Fruit fly (Drosophila melanogaster) whole organism, embryonic: ENCODE data around the gene CG15882.

Source experiments
- Aef1 ChIP-seq: fragments of 200-800 bp; sonication (Bioruptor generic); IDR thresholded peaks from 3 replicates; pipeline ENCODE4 v1.3.6; 2022; ENCODE audit warnings: missing biosample characterization, missing genetic modification characterization
- Asciz ChIP-seq: fragments of 200-800 bp; sonication (Bioruptor generic); optimal IDR thresholded peaks from 2 replicates; lab custom pipeline; 2017; ENCODE audit warnings: missing biosample characterization, mild to moderate bottlenecking, missing genetic modification characterization, missing genetic modification reagents
- Bgb ChIP-seq: fragments of 200-800 bp; sonication (Bioruptor generic); IDR thresholded peaks from 2 replicates; pipeline ENCODE4 v1.3.6; 2022; ENCODE audit warnings: missing biosample characterization, missing genetic modification characterization; ENCODE audit not compliant: partially characterized antibody
- CG12219 ChIP-seq: fragments of 200-800 bp; sonication (Bioruptor generic); optimal IDR thresholded peaks from 3 replicates; lab custom pipeline; 2018; ENCODE audit warnings: missing biosample characterization, mild to moderate bottlenecking, missing genetic modification characterization
- CG12391 ChIP-seq: fragments of 200-800 bp; sonication (Bioruptor generic); optimal IDR thresholded peaks from 3 replicates; lab custom pipeline; 2018; ENCODE audit warnings: missing biosample characterization, mild to moderate bottlenecking, missing genetic modification characterization, moderate library complexity
- CG12744 ChIP-seq: fragments of 200-800 bp; sonication (Bioruptor generic); optimal IDR thresholded peaks from 2 replicates; lab custom pipeline; 2016; ENCODE audit warnings: missing biosample characterization, missing genetic modification characterization
- CG13894 ChIP-seq: fragments of 200-800 bp; sonication (Bioruptor generic); optimal IDR thresholded peaks from 3 replicates; lab custom pipeline; 2018; ENCODE audit warnings: missing biosample characterization, mild to moderate bottlenecking, missing genetic modification characterization, moderate library complexity
- CG14710 ChIP-seq: fragments of 200-800 bp; sonication (Bioruptor generic); optimal IDR thresholded peaks from 3 replicates; lab custom pipeline; 2019; ENCODE audit warnings: missing biosample characterization, mild to moderate bottlenecking, missing genetic modification characterization, moderate library complexity
- CG14965 ChIP-seq: fragments of 200-800 bp; sonication (Bioruptor generic); optimal IDR thresholded peaks from 2 replicates; lab custom pipeline; 2016; ENCODE audit warnings: missing biosample characterization, missing genetic modification characterization, borderline replicate concordance
- CG15011 ChIP-seq: fragments of 200-800 bp; sonication (Bioruptor generic); optimal IDR thresholded peaks from 3 replicates; lab custom pipeline; 2018; ENCODE audit warnings: missing biosample characterization, mild to moderate bottlenecking, missing genetic modification characterization
- CG17385 ChIP-seq: fragments of 200-800 bp; sonication (Bioruptor generic); optimal IDR thresholded peaks from 3 replicates; lab custom pipeline; 2018; ENCODE audit warnings: missing biosample characterization, mild to moderate bottlenecking, missing genetic modification characterization
- CG17829 ChIP-seq: fragments of 200-800 bp; optimal IDR thresholded peaks from 2 replicates; lab custom pipeline; 2019; ENCODE audit warnings: missing biosample characterization, mild to moderate bottlenecking, missing genetic modification characterization, moderate library complexity
- CG18619 ChIP-seq: fragments of 200-800 bp; sonication (Bioruptor generic); optimal IDR thresholded peaks from 3 replicates; lab custom pipeline; 2017; ENCODE audit warnings: missing biosample characterization, mild to moderate bottlenecking, missing genetic modification characterization
- CG2116 ChIP-seq: fragments of 200-800 bp; sonication (Bioruptor generic); optimal IDR thresholded peaks from 3 replicates; lab custom pipeline; 2018; ENCODE audit warnings: missing biosample characterization, mild to moderate bottlenecking, missing genetic modification characterization
- CG2678 ChIP-seq: fragments of 200-800 bp; sonication (Bioruptor generic); optimal IDR thresholded peaks from 3 replicates; lab custom pipeline; 2019; ENCODE audit warnings: missing biosample characterization, mild to moderate bottlenecking, missing genetic modification characterization, moderate library complexity
- CG30403 ChIP-seq: fragments of 200-800 bp; sonication (Bioruptor generic); optimal IDR thresholded peaks from 3 replicates; lab custom pipeline; 2016; ENCODE audit warnings: missing biosample characterization, missing genetic modification characterization
- CG3065 ChIP-seq: fragments of 200-800 bp; sonication (Bioruptor generic); optimal IDR thresholded peaks from 2 replicates; lab custom pipeline; 2016; ENCODE audit warnings: missing biosample characterization, missing genetic modification characterization
- CG34422 ChIP-seq: fragments of 200-800 bp; sonication (Bioruptor generic); IDR thresholded peaks from 3 replicates; pipeline ENCODE4 v1.3.6; 2022; ENCODE audit warnings: missing biosample characterization, missing genetic modification characterization
- CG4360 ChIP-seq: fragments of 200-800 bp; sonication (Bioruptor generic); IDR thresholded peaks from 2 replicates; pipeline ENCODE4 v1.3.6; 2022; ENCODE audit warnings: missing biosample characterization, missing genetic modification characterization
- CG5180 ChIP-seq: fragments of 200-800 bp; sonication (Bioruptor generic); optimal IDR thresholded peaks from 3 replicates; lab custom pipeline; 2017; ENCODE audit warnings: missing biosample characterization, missing genetic modification characterization, mild to moderate bottlenecking, moderate library complexity, missing genetic modification reagents
- CG9215 ChIP-seq: fragments of 200-800 bp; sonication (Bioruptor generic); IDR thresholded peaks from 2 replicates; pipeline ENCODE4 v1.3.6; 2022; ENCODE audit warnings: missing biosample characterization, missing genetic modification characterization
- CG9609 ChIP-seq: fragments of 200-800 bp; sonication (Bioruptor generic); optimal IDR thresholded peaks from 3 replicates; lab custom pipeline; 2016; ENCODE audit warnings: missing biosample characterization, missing genetic modification characterization
- Chrac-16 ChIP-seq: fragments of 200-800 bp; sonication (Bioruptor generic); optimal IDR thresholded peaks from 3 replicates; lab custom pipeline; 2016; ENCODE audit warnings: missing biosample characterization, missing genetic modification characterization
- Hand ChIP-seq: fragments of 200-800 bp; sonication (Bioruptor generic); optimal IDR thresholded peaks from 2 replicates; lab custom pipeline; 2017; ENCODE audit warnings: mild to moderate bottlenecking, missing biosample characterization, missing genetic modification reagents, missing genetic modification characterization
- Hr3 ChIP-seq: fragments of 200-800 bp; sonication (Bioruptor generic); optimal IDR thresholded peaks from 3 replicates; lab custom pipeline; 2016; ENCODE audit warnings: missing biosample characterization, missing genetic modification characterization
- Hr51 ChIP-seq, 2 experiments: fragments of 200-800 bp; sonication (Bioruptor generic); optimal IDR thresholded peaks; 2 replicates in 1 of 2; 3 replicates in 1 of 2; lab custom pipeline; 2016 to 2018; ENCODE audit warnings: missing biosample characterization in 2 of 2, missing genetic modification characterization in 2 of 2, mild to moderate bottlenecking in 1 of 2, moderate library complexity in 1 of 2
- Jarid2 ChIP-seq: fragments of 200-800 bp; sonication (Bioruptor generic); optimal IDR thresholded peaks from 3 replicates; lab custom pipeline; 2017; ENCODE audit warnings: mild to moderate bottlenecking, missing biosample characterization, missing genetic modification reagents, missing genetic modification characterization
- Mrtf ChIP-seq: fragments of 200-800 bp; sonication (Bioruptor generic); IDR thresholded peaks from 3 replicates; pipeline ENCODE4 v1.3.6; 2022; ENCODE audit warnings: missing biosample characterization, missing genetic modification characterization
- Scr ChIP-seq: fragments of 200-800 bp; sonication (Bioruptor generic); IDR thresholded peaks from 2 replicates; pipeline ENCODE4 v1.3.6; 2022; ENCODE audit warnings: missing biosample characterization, missing genetic modification characterization; ENCODE audit not compliant: partially characterized antibody
- Sin3A ChIP-seq: fragments of >200 bp; optimal IDR thresholded peaks from 2 replicates; lab custom pipeline; 2018
- Sry-β ChIP-seq: fragments of 200-800 bp; sonication (Bioruptor generic); optimal IDR thresholded peaks from 2 replicates; lab custom pipeline; 2018; ENCODE audit warnings: missing biosample characterization, mild to moderate bottlenecking, missing genetic modification characterization, moderate library complexity
- Xbp1 ChIP-seq: fragments of 200-800 bp; sonication (Bioruptor generic); optimal IDR thresholded peaks from 3 replicates; lab custom pipeline; 2016; ENCODE audit warnings: missing biosample characterization, mild to moderate bottlenecking, missing genetic modification characterization
- az2 ChIP-seq: fragments of 200-800 bp; sonication (Bioruptor generic); optimal IDR thresholded peaks from 3 replicates; lab custom pipeline; 2016; ENCODE audit warnings: missing biosample characterization, missing genetic modification characterization
- corto ChIP-seq: fragments of 200-800 bp; sonication (Bioruptor generic); optimal IDR thresholded peaks from 2 replicates; lab custom pipeline; 2016; ENCODE audit warnings: missing biosample characterization, mild to moderate bottlenecking, missing genetic modification characterization, moderate library complexity
- croc ChIP-seq: fragments of 200-800 bp; sonication (Bioruptor generic); conservative IDR thresholded peaks from 3 replicates; pipeline ENCODE4 v1.3.6; 2022; ENCODE audit warnings: missing biosample characterization, missing genetic modification characterization
- dpn ChIP-seq, 2 experiments: fragments of 200-800 bp; sonication (Bioruptor generic); optimal IDR thresholded peaks; 3 replicates each; lab custom pipeline; 2016; ENCODE audit warnings: missing biosample characterization in 2 of 2, missing genetic modification characterization in 2 of 2
- ftz-f1 ChIP-seq: fragments of 200-800 bp; sonication (Bioruptor generic); optimal IDR thresholded peaks from 2 replicates; lab custom pipeline; 2016; ENCODE audit warnings: missing biosample characterization, missing genetic modification characterization
- gem ChIP-seq: fragments of 200-800 bp; sonication (Bioruptor generic); optimal IDR thresholded peaks from 2 replicates; lab custom pipeline; 2019; ENCODE audit warnings: missing biosample characterization, mild to moderate bottlenecking, missing genetic modification characterization, moderate library complexity
- hb ChIP-seq: fragments of 200-800 bp; sonication (Bioruptor generic); IDR thresholded peaks from 3 replicates; pipeline ENCODE4 v1.3.6; 2022; ENCODE audit warnings: missing biosample characterization, missing genetic modification characterization; ENCODE audit not compliant: partially characterized antibody
- mam ChIP-seq: fragments of 200-800 bp; sonication (Bioruptor generic); optimal IDR thresholded peaks from 3 replicates; lab custom pipeline; 2016; ENCODE audit warnings: missing biosample characterization, missing genetic modification characterization
- prd ChIP-seq, 3 experiments: fragments of >200 bp in 2 of 3; fragments of 200-800 bp in 1 of 3; sonication (Bioruptor generic) in 1 of 3; optimal IDR thresholded peaks in 2 of 3; IDR thresholded peaks in 1 of 3; 2 replicates in 2 of 3; 3 replicates in 1 of 3; pipeline versions ENCODE4 v1.3.6 to Lab custom; 2017 to 2022; ENCODE audit warnings: missing biosample characterization in 1 of 3, missing genetic modification characterization in 1 of 3
- sc ChIP-seq, 3 experiments: fragments of >200 bp in 2 of 3; fragments of 200-800 bp in 1 of 3; sonication (Bioruptor generic) in 1 of 3; optimal IDR thresholded peaks; 2 replicates in 2 of 3; 3 replicates in 1 of 3; lab custom pipeline; 2017; ENCODE audit warnings: mild to moderate bottlenecking in 1 of 3, missing biosample characterization in 1 of 3, missing genetic modification characterization in 1 of 3, missing genetic modification reagents in 1 of 3
- sens ChIP-seq: fragments of 200-800 bp; sonication (Bioruptor generic); peaks from one replicate; lab custom pipeline; 2016; ENCODE audit warnings: missing biosample characterization, missing genetic modification characterization
- slbo ChIP-seq: fragments of 200-800 bp; sonication (Bioruptor generic); IDR thresholded peaks from 2 replicates; pipeline ENCODE4 v1.3.6; 2022; ENCODE audit warnings: missing biosample characterization, missing genetic modification characterization
- vvl ChIP-seq: fragments of 200-800 bp; sonication (Bioruptor generic); IDR thresholded peaks from 2 replicates; pipeline ENCODE4 v1.3.6; 2022; ENCODE audit warnings: missing biosample characterization, missing genetic modification characterization

The CG15882 gene

DNA sequence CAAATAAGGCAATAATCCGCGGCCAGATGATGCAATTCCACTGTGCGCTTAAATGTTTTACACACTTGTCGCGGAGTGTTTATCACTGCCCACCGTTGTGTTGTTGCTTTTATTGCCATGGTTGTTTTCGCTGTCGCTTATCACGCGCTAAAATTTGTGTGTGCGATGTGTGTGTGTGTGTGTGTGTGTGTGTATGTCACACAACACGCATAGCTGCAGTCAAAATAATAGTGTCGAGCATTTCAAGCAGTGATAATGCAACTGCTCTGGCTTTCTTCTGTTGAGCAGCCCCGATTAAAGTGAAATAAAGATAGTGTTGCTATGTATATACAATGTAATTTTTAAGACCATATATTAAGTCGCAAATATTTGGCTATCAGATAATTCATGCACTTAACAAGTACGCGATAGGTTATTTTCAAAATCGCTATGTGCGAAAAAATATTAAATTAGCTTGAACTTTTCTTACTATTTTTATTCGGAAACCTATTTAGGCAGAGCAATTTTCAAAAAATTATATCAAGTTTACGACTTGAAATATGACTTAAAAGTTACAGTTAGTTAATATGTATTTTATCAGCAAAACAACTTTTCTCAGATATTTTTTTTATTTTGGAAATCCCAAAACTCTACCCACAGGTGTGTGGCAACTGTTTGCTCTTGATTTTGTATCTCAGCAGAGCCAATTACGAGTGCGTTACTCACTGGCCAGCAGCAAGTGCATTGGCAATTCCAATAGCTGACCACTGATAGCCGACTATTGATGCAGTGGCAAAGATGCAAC, 42.2 kb upstream of the CG15882 start (continued):
- TF ChIP-seq Scr (GFP tag; lab: Robert Waterston, UW) (no peak), CG34422 (no peak), Sry-β (GFP tag; lab: Kevin White, UChicago) (no peak), CG12744 (peak; percentile 26), Xbp1 (GFP tag; lab: Kevin White, UChicago) (peak; percentile 31), Hand (GFP tag; lab: Kevin White, UChicago) (no peak), Hr3 (GFP tag; lab: Kevin White, UChicago) (no peak), CG14965 (GFP tag; lab: Kevin White, UChicago) (no peak), CG3065 (GFP tag; lab: Kevin White, UChicago) (no peak), Jarid2 (no peak), CG17829 (tag; lab: Kevin White, UChicago) (no peak), Hr51 (GFP tag; optimal IDR thresholded peaks at IDR 0.05; lab: Kevin White, UChicago) (peak in 1 of 2 experiments; percentile 68), CG5180 (GFP tag; lab: Kevin White, UChicago) (peak; percentile 54), vvl (GFP tag; lab: Robert Waterston, UW) (no peak), croc (GFP tag; lab: Robert Waterston, UW) (no peak)

DNA sequence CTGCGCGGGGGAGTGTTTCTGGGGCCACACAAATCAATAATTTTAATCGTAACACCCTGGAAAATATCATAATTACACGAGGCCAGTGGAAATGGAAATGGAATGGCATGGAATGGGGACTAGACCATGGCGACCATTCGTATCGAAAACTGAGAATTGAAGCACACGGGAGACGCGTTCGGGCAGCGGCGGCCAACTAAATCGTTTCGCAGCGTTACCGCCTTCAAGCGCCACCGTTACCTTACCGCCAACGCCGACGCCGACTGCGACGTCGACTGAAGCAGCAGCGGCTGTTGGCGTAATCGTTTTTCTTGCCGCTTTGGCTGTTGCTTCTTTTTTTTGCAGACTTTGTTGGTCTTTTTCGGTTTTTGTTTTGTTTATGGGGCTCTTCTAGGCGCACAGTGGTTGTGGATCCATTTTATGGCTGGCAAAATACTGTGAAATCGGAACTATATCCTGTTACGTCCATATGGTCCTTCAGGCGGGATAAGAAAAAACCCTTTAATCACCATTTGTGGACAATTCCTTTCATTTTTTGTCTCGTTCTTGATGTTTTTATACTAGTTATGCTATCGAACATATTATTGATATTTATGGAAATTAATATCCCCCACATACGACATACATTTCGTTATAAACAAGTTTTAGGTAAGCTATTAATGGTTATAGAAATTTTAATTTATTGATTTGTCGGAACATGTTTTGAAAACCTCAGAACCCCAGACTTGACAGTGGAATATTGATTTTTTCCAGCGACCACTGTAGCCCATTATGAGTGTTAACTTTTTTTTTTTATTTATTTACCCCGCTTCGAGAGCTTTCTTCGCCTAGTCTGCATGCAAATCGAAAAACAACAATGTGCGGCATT, 41.2 kb upstream of the CG15882 start:
- TF ChIP-seq gem (tag; lab: Kevin White, UChicago) (peak; percentile 37), slbo (GFP tag; lab: Robert Waterston, UW) (peak; percentile 39), CG17385 (no peak), Aef1 (GFP tag; lab: Robert Waterston, UW) (no peak), CG30403 (GFP tag; lab: Kevin White, UChicago) (peak; percentile 2), CG9609 (GFP tag; lab: Kevin White, UChicago) (no peak), CG12219 (GFP tag; lab: Kevin White, UChicago) (no peak), CG18619 (peak; percentile 40), dpn (GFP tag; optimal IDR thresholded peaks at IDR 0.05; lab: Kevin White, UChicago) (peak in 1 of 2 experiments; percentile 11), Mrtf (GFP tag; lab: Robert Waterston, UW) (no peak), sc (optimal IDR thresholded peaks at IDR 0.05; lab: Kevin White, UChicago) (no peak), sc (GFP tag; optimal IDR thresholded peaks at IDR 0.05; lab: Kevin White, UChicago) (no peak), ftz-f1 (no peak), Bgb (GFP tag; lab: Robert Waterston, UW) (peak; percentile 13; the same call in 1 of the 2 replicates), CG12391 (tag; lab: Kevin White, UChicago) (peak; percentile 18), CG2116 (GFP tag; lab: Kevin White, UChicago) (no peak), CG13894 (tag; lab: Kevin White, UChicago) (peak; percentile 6), CG2678 (tag; lab: Kevin White, UChicago) (peak; percentile 36), corto (GFP tag; lab: Kevin White, UChicago) (no peak), az2 (GFP tag; lab: Kevin White, UChicago) (no peak), CG4360 (no peak), CG9215 (GFP tag; lab: Robert Waterston, UW) (no peak), sens (GFP tag; lab: Kevin White, UChicago) (peak; percentile 73), Chrac-16 (no peak), Sin3A (lab: Kevin White, UChicago) (no peak), prd (optimal IDR thresholded peaks at IDR 0.05; lab: Kevin White, UChicago) (no peak), prd (GFP tag; IDR thresholded peaks at IDR 0.05; lab: Robert Waterston, UW) (peak; percentile 46; the same call in 2 of the 3 replicates), CG14710 (tag; lab: Kevin White, UChicago) (no peak), CG15011 (GFP tag; lab: Kevin White, UChicago) (no peak), hb (GFP tag; lab: Robert Waterston, UW) (no peak), Asciz (GFP tag; lab: Kevin White, UChicago) (peak; percentile 0), mam (GFP tag; lab: Kevin White, UChicago) (peak; percentile 16)
